ENCODE assay signal across 6 worm cellular contexts in the genomic region with DNA sequence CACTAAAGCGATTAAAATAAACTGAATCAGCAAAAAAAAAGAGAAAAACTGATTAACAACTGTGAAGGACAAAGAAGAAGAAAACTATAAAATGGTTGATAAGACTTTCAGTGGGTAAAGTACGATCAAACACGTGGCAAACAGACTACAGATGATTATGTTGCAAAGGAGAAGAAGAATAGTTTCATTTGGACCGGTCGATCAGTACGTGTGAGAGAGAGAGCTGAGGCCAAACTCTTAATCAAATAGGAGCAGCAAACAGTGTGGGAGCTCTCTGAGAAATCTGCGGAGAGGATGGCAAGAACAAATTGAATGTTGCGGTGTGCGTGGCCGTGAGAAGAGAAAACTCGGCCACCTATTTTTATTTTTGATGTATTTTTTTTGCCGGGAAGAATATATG.
TF ChIP-seq lines count a peak whose summit lies in the region.

No protein-coding gene starts in this region.

TF ChIP-seq in whole organism, L1 larva, 84 proteins besides CTCF, POLR2A, EP300 and RAD21 (continues in another document):
- TF ChIP-seq nhr-47 (tag; optimal IDR thresholded peaks at IDR 0.05; lab: Kevin White, UChicago) (no peak), hlh-17 (GFP tag; optimal IDR thresholded peaks at IDR 0.05; lab: Kevin White, UChicago; ENCODE audit: borderline replicate concordance) (no peak), lin-15B (tag; optimal IDR thresholded peaks at IDR 0.05; lab: Kevin White, UChicago) (no peak), lin-39 (tag; optimal IDR thresholded peaks at IDR 0.05; lab: Kevin White, UChicago) (no peak), sup-37 (GFP tag; optimal IDR thresholded peaks at IDR 0.05; lab: Kevin White, UChicago) (no peak), elt-2 (tag; optimal IDR thresholded peaks at IDR 0.05; lab: Kevin White, UChicago) (peak; percentile 44), rnt-1 (tag; optimal IDR thresholded peaks at IDR 0.05; lab: Kevin White, UChicago) (no peak), mep-1 (tag; optimal IDR thresholded peaks at IDR 0.05; lab: Kevin White, UChicago) (peak; percentile 35), unc-30 (tag; optimal IDR thresholded peaks at IDR 0.05; lab: Kevin White, UChicago) (no peak), lir-3 (tag; optimal IDR thresholded peaks at IDR 0.05; lab: Kevin White, UChicago; ENCODE audit: poor library complexity) (peak; percentile 47), nhr-12 (tag; optimal IDR thresholded peaks at IDR 0.05; lab: Kevin White, UChicago) (no peak), lin-35 (GFP tag; optimal IDR thresholded peaks at IDR 0.05; lab: Kevin White, UChicago) (peak in 1 of 2 experiments; percentile 65), hpl-2 (GFP tag; optimal IDR thresholded peaks at IDR 0.05; lab: Kevin White, UChicago) (no peak), ztf-11 (tag; optimal IDR thresholded peaks at IDR 0.05; lab: Kevin White, UChicago) (no peak)

TF ChIP-seq in whole organism, L2 larva, 48 proteins besides CTCF, POLR2A, EP300 and RAD21 (continues in another document):
- TF ChIP-seq peb-1 (tag; optimal IDR thresholded peaks at IDR 0.05; lab: Kevin White, UChicago), result no peak
- no peak for TF ChIP-seq lin-11 (tag; optimal IDR thresholded peaks at IDR 0.05; lab: Kevin White, UChicago)
- peak; percentile 9 for TF ChIP-seq gmeb-1 (tag; optimal IDR thresholded peaks at IDR 0.05; lab: Kevin White, UChicago)
- peak; percentile 81 for TF ChIP-seq sma-9 (GFP tag; optimal IDR thresholded peaks at IDR 0.05; lab: Kevin White, UChicago)
- TF ChIP-seq sma-9 (tag; optimal IDR thresholded peaks at IDR 0.05; lab: Kevin White, UChicago), result no peak
- TF ChIP-seq ceh-82 (tag; optimal IDR thresholded peaks at IDR 0.05; lab: Kevin White, UChicago), result no peak
- TF ChIP-seq F13H6.1 (tag; optimal IDR thresholded peaks at IDR 0.05; lab: Kevin White, UChicago), result peak; percentile 50
- peak; percentile 58 for TF ChIP-seq nhr-25 (tag; optimal IDR thresholded peaks at IDR 0.05; lab: Kevin White, UChicago)
- no peak for TF ChIP-seq ztf-1 (GFP tag; conservative IDR thresholded peaks at IDR 0.05; lab: Robert Waterston, UW)
- no peak for TF ChIP-seq sem-4 (tag; optimal IDR thresholded peaks at IDR 0.05; lab: Kevin White, UChicago)
- TF ChIP-seq nhr-6 (tag; optimal IDR thresholded peaks at IDR 0.05; lab: Kevin White, UChicago), result no peak
- TF ChIP-seq nhr-23 (tag; optimal IDR thresholded peaks at IDR 0.05; lab: Kevin White, UChicago), result no peak
- TF ChIP-seq unc-62 (GFP tag; optimal IDR thresholded peaks at IDR 0.05; lab: Kevin White, UChicago), result no peak
- TF ChIP-seq ZK546.5 (tag; optimal IDR thresholded peaks at IDR 0.05; lab: Kevin White, UChicago), result no peak
- TF ChIP-seq ceh-16 (tag; optimal IDR thresholded peaks at IDR 0.05; lab: Kevin White, UChicago), result no peak
- TF ChIP-seq unc-39 (tag; optimal IDR thresholded peaks at IDR 0.05; lab: Kevin White, UChicago), result no peak

TF ChIP-seq in whole organism, L3 larva, 47 proteins besides CTCF, POLR2A, EP300 and RAD21 (continues in another document):
- TF ChIP-seq tbx-2 (tag; optimal IDR thresholded peaks at IDR 0.05; lab: Kevin White, UChicago), result no peak
- TF ChIP-seq mml-1 (tag; optimal IDR thresholded peaks at IDR 0.05; lab: Kevin White, UChicago), result no peak
- no peak for TF ChIP-seq elt-1 (tag; optimal IDR thresholded peaks at IDR 0.05; lab: Kevin White, UChicago)
- no peak for TF ChIP-seq ceh-16 (tag; optimal IDR thresholded peaks at IDR 0.05; lab: Kevin White, UChicago)
- TF ChIP-seq jun-1 (tag; optimal IDR thresholded peaks at IDR 0.05; lab: Kevin White, UChicago), result peak; percentile 43
- no peak for TF ChIP-seq egl-5 (tag; optimal IDR thresholded peaks at IDR 0.05; lab: Kevin White, UChicago)
- no peak for TF ChIP-seq fos-1 (tag; optimal IDR thresholded peaks at IDR 0.05; lab: Kevin White, UChicago)
- TF ChIP-seq nfya-1 (tag; optimal IDR thresholded peaks at IDR 0.05; lab: Kevin White, UChicago; ENCODE audit: insufficient read depth), result no peak
- no peak for TF ChIP-seq nhr-28 (tag; optimal IDR thresholded peaks at IDR 0.05; lab: Kevin White, UChicago)
- no peak for TF ChIP-seq nhr-77 (tag; optimal IDR thresholded peaks at IDR 0.05; lab: Kevin White, UChicago)
- TF ChIP-seq ztf-4 (tag; optimal IDR thresholded peaks at IDR 0.05; lab: Kevin White, UChicago), result no peak
- TF ChIP-seq nhr-43 (tag; optimal IDR thresholded peaks at IDR 0.05; lab: Kevin White, UChicago; ENCODE audit: poor library complexity, severe bottlenecking), result no peak
- no peak for TF ChIP-seq ZK546.5 (tag; optimal IDR thresholded peaks at IDR 0.05; lab: Kevin White, UChicago)
- TF ChIP-seq ztf-11 (tag; optimal IDR thresholded peaks at IDR 0.05; lab: Kevin White, UChicago), result no peak
- TF ChIP-seq pha-4 (tag; optimal IDR thresholded peaks at IDR 0.05; lab: Kevin White, UChicago), result peak; percentile 61
- TF ChIP-seq nhr-23 (tag; optimal IDR thresholded peaks at IDR 0.05; lab: Kevin White, UChicago), result no peak

TF ChIP-seq in whole organism, L4 larva, 104 proteins besides CTCF, POLR2A, EP300 and RAD21 (continues in another document):
- no peak for TF ChIP-seq lin-15B (tag; optimal IDR thresholded peaks at IDR 0.05; lab: Kevin White, UChicago)
- TF ChIP-seq daf-12 (tag; optimal IDR thresholded peaks at IDR 0.05; lab: Kevin White, UChicago), result no peak
- TF ChIP-seq mes-2 (tag; optimal IDR thresholded peaks at IDR 0.05; lab: Kevin White, UChicago; ENCODE audit: poor library complexity, severe bottlenecking), result peak; percentile 40
- no peak for TF ChIP-seq aha-1 (tag; lab: Kevin White, UChicago)
- TF ChIP-seq egl-27 (tag; optimal IDR thresholded peaks at IDR 0.05; lab: Kevin White, UChicago), result no peak
- TF ChIP-seq vab-7 (GFP tag; IDR thresholded peaks at IDR 0.05; lab: Robert Waterston, UW), result no peak
- no peak for TF ChIP-seq Y105C5A.15 (GFP tag; IDR thresholded peaks at IDR 0.05; lab: Robert Waterston, UW)
- TF ChIP-seq hmg-1.1 (GFP tag; IDR thresholded peaks at IDR 0.05; lab: Robert Waterston, UW), result no peak
- TF ChIP-seq madf-9 (GFP tag; conservative IDR thresholded peaks at IDR 0.05; lab: Robert Waterston, UW), result no peak
- no peak for TF ChIP-seq nhr-76 (tag; optimal IDR thresholded peaks at IDR 0.05; lab: Kevin White, UChicago)
- no peak for TF ChIP-seq ceh-20 (GFP tag; IDR thresholded peaks at IDR 0.05; lab: Robert Waterston, UW)
- 0 out of 2 replicates have a peak, but pooled peaks have one; percentile 41 for TF ChIP-seq mdt-29 (GFP tag; IDR thresholded peaks at IDR 0.05; lab: Robert Waterston, UW)
- TF ChIP-seq Y5F2A.4 (GFP tag; optimal IDR thresholded peaks at IDR 0.05; lab: Kevin White, UChicago), result no peak
- TF ChIP-seq ces-1 (GFP tag; optimal IDR thresholded peaks at IDR 0.05; lab: Kevin White, UChicago), result no peak
- no peak for TF ChIP-seq nhr-11 (tag; optimal IDR thresholded peaks at IDR 0.05; lab: Kevin White, UChicago)
- TF ChIP-seq mdl-1 (tag; optimal IDR thresholded peaks at IDR 0.05; lab: Kevin White, UChicago), result peak in 1 of 2 experiments; percentile 69

TF ChIP-seq in whole organism, late embryonic, 69 proteins besides CTCF, POLR2A, EP300 and RAD21:
- TF ChIP-seq ets-4 (tag; optimal IDR thresholded peaks at IDR 0.05; lab: Kevin White, UChicago), result peak; percentile 4
- TF ChIP-seq pqm-1 (tag; optimal IDR thresholded peaks at IDR 0.05; lab: Kevin White, UChicago), result no peak
- no peak for TF ChIP-seq pha-2 (tag; optimal IDR thresholded peaks at IDR 0.05; lab: Kevin White, UChicago)

TF ChIP-seq in whole organism, young adult, 124 proteins besides CTCF, POLR2A, EP300 and RAD21 (continues in another document):
- no peak for TF ChIP-seq efl-1 (GFP tag; optimal IDR thresholded peaks at IDR 0.05; lab: Kevin White, UChicago)
- TF ChIP-seq ztf-26 (tag; optimal IDR thresholded peaks at IDR 0.05; lab: Kevin White, UChicago), result peak; percentile 23
- TF ChIP-seq cebp-1 (GFP tag; IDR thresholded peaks at IDR 0.05; lab: Robert Waterston, UW), result no peak
- no peak for TF ChIP-seq cebp-1 (tag; optimal IDR thresholded peaks at IDR 0.05; lab: Kevin White, UChicago)
- TF ChIP-seq sea-2 (GFP tag; IDR thresholded peaks at IDR 0.05; lab: Robert Waterston, UW), result no peak
- TF ChIP-seq tbx-9 (tag; optimal IDR thresholded peaks at IDR 0.05; lab: Kevin White, UChicago; ENCODE audit: borderline replicate concordance), result no peak
- no peak for TF ChIP-seq ceh-100 (GFP tag; IDR thresholded peaks at IDR 0.05; lab: Robert Waterston, UW)
- TF ChIP-seq Y67H2A.10 (GFP tag; conservative IDR thresholded peaks at IDR 0.05; lab: Robert Waterston, UW), result no peak
- TF ChIP-seq hlh-26 (GFP tag; conservative IDR thresholded peaks at IDR 0.05; lab: Robert Waterston, UW), result no peak
- peak; percentile 38 for TF ChIP-seq chd-7 (tag; optimal IDR thresholded peaks at IDR 0.05; lab: Kevin White, UChicago)
- TF ChIP-seq Y53G8AR.9 (GFP tag; conservative IDR thresholded peaks at IDR 0.05; lab: Robert Waterston, UW), result no peak
- no peak for TF ChIP-seq aptf-2 (GFP tag; conservative IDR thresholded peaks at IDR 0.05; lab: Robert Waterston, UW)
- no peak for TF ChIP-seq ztf-22 (GFP tag; optimal IDR thresholded peaks at IDR 0.05; lab: Kevin White, UChicago)
- 0 out of 2 replicates have a peak, but pooled peaks have one; percentile 9 for TF ChIP-seq pbrm-1 (GFP tag; IDR thresholded peaks at IDR 0.05; lab: Robert Waterston, UW)
- no peak for TF ChIP-seq rec-8 (tag; optimal IDR thresholded peaks at IDR 0.05; lab: Kevin White, UChicago)
- 0 out of 2 replicates have a peak, but pooled peaks have one; percentile 22 for TF ChIP-seq ekl-4 (GFP tag; IDR thresholded peaks at IDR 0.05; lab: Robert Waterston, UW)
- TF ChIP-seq egl-18 (GFP tag; IDR thresholded peaks at IDR 0.05; lab: Robert Waterston, UW), result no peak
- no peak for TF ChIP-seq mel-28 (tag; optimal IDR thresholded peaks at IDR 0.05; lab: Kevin White, UChicago; ENCODE audit: borderline replicate concordance)
- TF ChIP-seq snpc-4 (GFP tag; optimal IDR thresholded peaks at IDR 0.05; lab: Kevin White, UChicago), result no peak
- TF ChIP-seq snpc-4 (tag; optimal IDR thresholded peaks at IDR 0.05; lab: Kevin White, UChicago), result no peak
- no peak for TF ChIP-seq lsl-1 (GFP tag; optimal IDR thresholded peaks at IDR 0.05; lab: Kevin White, UChicago)
- TF ChIP-seq F23B12.7 (tag; optimal IDR thresholded peaks at IDR 0.05; lab: Kevin White, UChicago; ENCODE audit: insufficient read depth), result no peak
- no peak for TF ChIP-seq hmg-20 (GFP tag; IDR thresholded peaks at IDR 0.05; lab: Robert Waterston, UW)
- no peak for TF ChIP-seq tbp1 (GFP tag; optimal IDR thresholded peaks at IDR 0.05; lab: Kevin White, UChicago)
- TF ChIP-seq die-1 (tag; optimal IDR thresholded peaks at IDR 0.05; lab: Kevin White, UChicago), result no peak
- TF ChIP-seq let-526 (GFP tag; IDR thresholded peaks at IDR 0.05; lab: Robert Waterston, UW), result no peak
- no peak for TF ChIP-seq gei-17 (GFP tag; optimal IDR thresholded peaks at IDR 0.05; lab: Kevin White, UChicago)
- TF ChIP-seq somi-1 (GFP tag; optimal IDR thresholded peaks at IDR 0.05; lab: Kevin White, UChicago), result no peak
- no peak for TF ChIP-seq hrde-1 (tag; optimal IDR thresholded peaks at IDR 0.05; lab: Kevin White, UChicago; ENCODE audit: borderline replicate concordance)
- TF ChIP-seq F55B11.4 (tag; optimal IDR thresholded peaks at IDR 0.05; lab: Kevin White, UChicago; ENCODE audit: borderline replicate concordance, insufficient read depth), result no peak
- TF ChIP-seq egrh-3 (GFP tag; IDR thresholded peaks at IDR 0.05; lab: Robert Waterston, UW), result no peak
